Fruit fly (Drosophila melanogaster) whole organism, embryonic: Measurements from ENCODE around the gene dlp.

Experiments used
- CG10209 ChIP-seq: fragments of 200-800 bp; sonication (Bioruptor generic); optimal IDR thresholded peaks from 3 replicates; lab custom pipeline; 2017; ENCODE audit warnings: missing biosample characterization, mild to moderate bottlenecking, missing genetic modification characterization, missing genetic modification reagents
- CG10462 ChIP-seq: fragments of 200-800 bp; sonication (Bioruptor generic); optimal IDR thresholded peaks from 2 replicates; lab custom pipeline; 2016; ENCODE audit warnings: missing biosample characterization, missing genetic modification characterization
- CG12236 ChIP-seq: fragments of 200-800 bp; sonication (Bioruptor generic); optimal IDR thresholded peaks from 2 replicates; lab custom pipeline; 2016; ENCODE audit warnings: missing biosample characterization, missing genetic modification characterization
- CG14441 ChIP-seq: fragments of 200-800 bp; sonication (Bioruptor generic); IDR thresholded peaks from 2 replicates; pipeline ENCODE4 v1.3.6; 2022; ENCODE audit warnings: missing biosample characterization, missing genetic modification characterization
- CG14667 ChIP-seq: fragments of 200-800 bp; sonication (Bioruptor generic); IDR thresholded peaks from 2 replicates; pipeline ENCODE4 v1.3.6; 2022; ENCODE audit warnings: missing biosample characterization, missing genetic modification characterization
- CG14710 ChIP-seq: fragments of 200-800 bp; sonication (Bioruptor generic); optimal IDR thresholded peaks from 3 replicates; lab custom pipeline; 2019; ENCODE audit warnings: missing biosample characterization, mild to moderate bottlenecking, missing genetic modification characterization, moderate library complexity
- CG15601 ChIP-seq: fragments of 200-800 bp; sonication (Bioruptor generic); optimal IDR thresholded peaks from 3 replicates; lab custom pipeline; 2019; ENCODE audit warnings: missing biosample characterization, mild to moderate bottlenecking, missing genetic modification characterization, moderate library complexity
- CG16813 ChIP-seq: fragments of 200-800 bp; sonication (Bioruptor generic); IDR thresholded peaks from 3 replicates; pipeline ENCODE4 v1.3.6; 2022; ENCODE audit warnings: missing biosample characterization, missing genetic modification characterization; ENCODE audit not compliant: partially characterized antibody
- CG17568 ChIP-seq: fragments of 200-800 bp; sonication (Bioruptor generic); optimal IDR thresholded peaks from 2 replicates; lab custom pipeline; 2018; ENCODE audit warnings: missing biosample characterization, mild to moderate bottlenecking, missing genetic modification characterization, moderate library complexity
- CG2129 ChIP-seq: fragments of 200-800 bp; sonication (Bioruptor generic); IDR thresholded peaks from 2 replicates; pipeline ENCODE4 v1.3.6; 2022; ENCODE audit warnings: missing biosample characterization, missing genetic modification characterization; ENCODE audit not compliant: partially characterized antibody
- CG2875 ChIP-seq: fragments of 200-800 bp; sonication (Bioruptor generic); optimal IDR thresholded peaks from 2 replicates; lab custom pipeline; 2017; ENCODE audit warnings: missing biosample characterization, mild to moderate bottlenecking, missing genetic modification characterization, missing genetic modification reagents
- CG32767 ChIP-seq: fragments of 200-800 bp; sonication (Bioruptor generic); IDR thresholded peaks from 2 replicates; pipeline ENCODE4 v1.3.6; 2022; ENCODE audit warnings: missing biosample characterization, missing genetic modification characterization
- CG3995 ChIP-seq: fragments of 200-800 bp; sonication (Bioruptor generic); optimal IDR thresholded peaks from 3 replicates; lab custom pipeline; 2016; ENCODE audit warnings: missing biosample characterization, missing genetic modification characterization
- CG4424 ChIP-seq: fragments of 200-800 bp; sonication (Bioruptor generic); optimal IDR thresholded peaks from 3 replicates; lab custom pipeline; 2016; ENCODE audit warnings: missing biosample characterization, missing genetic modification characterization
- CG8089 ChIP-seq: fragments of 200-800 bp; sonication (Bioruptor generic); optimal IDR thresholded peaks from 3 replicates; lab custom pipeline; 2016; ENCODE audit warnings: missing biosample characterization, missing genetic modification characterization
- CG8924 ChIP-seq: fragments of 200-800 bp; optimal IDR thresholded peaks from 3 replicates; lab custom pipeline; 2019; ENCODE audit warnings: missing biosample characterization, mild to moderate bottlenecking, missing genetic modification characterization, moderate library complexity
- Deaf1 ChIP-seq: fragments of 200-800 bp; optimal IDR thresholded peaks from 3 replicates; lab custom pipeline; 2019; ENCODE audit warnings: missing biosample characterization, mild to moderate bottlenecking, missing genetic modification characterization, moderate library complexity
- Dek ChIP-seq: fragments of 200-800 bp; sonication (Bioruptor generic); optimal IDR thresholded peaks from 3 replicates; lab custom pipeline; 2019; ENCODE audit warnings: missing biosample characterization, mild to moderate bottlenecking, missing genetic modification characterization, moderate library complexity
- Fer3 ChIP-seq: fragments of 200-800 bp; sonication (Bioruptor generic); optimal IDR thresholded peaks from 2 replicates; lab custom pipeline; 2018; ENCODE audit warnings: missing biosample characterization, mild to moderate bottlenecking, missing genetic modification characterization, moderate library complexity
- Lim3 ChIP-seq: fragments of 200-800 bp; sonication (Bioruptor generic); IDR thresholded peaks from 2 replicates; pipeline ENCODE4 v1.3.6; 2022; ENCODE audit warnings: missing biosample characterization, missing genetic modification characterization
- NK7.1 ChIP-seq: fragments of 200-800 bp; sonication (Bioruptor generic); optimal IDR thresholded peaks from 3 replicates; lab custom pipeline; 2016; ENCODE audit warnings: missing biosample characterization, missing genetic modification characterization
- Ravus ChIP-seq: fragments of 200-800 bp; sonication (Bioruptor generic); IDR thresholded peaks from 2 replicates; pipeline ENCODE4 v1.3.6; 2022; ENCODE audit warnings: missing biosample characterization, missing genetic modification characterization
- Rx ChIP-seq: fragments of 200-800 bp; sonication (Bioruptor generic); IDR thresholded peaks from 2 replicates; pipeline ENCODE4 v1.3.6; 2022; ENCODE audit warnings: missing biosample characterization, missing genetic modification characterization
- Ssrp ChIP-seq: fragments of 200-800 bp; sonication (Bioruptor generic); optimal IDR thresholded peaks from 2 replicates; lab custom pipeline; 2018; ENCODE audit warnings: missing biosample characterization, mild to moderate bottlenecking, missing genetic modification characterization, moderate library complexity
- Usf ChIP-seq: fragments of 200-800 bp; sonication (Bioruptor generic); optimal IDR thresholded peaks from 2 replicates; lab custom pipeline; 2017; ENCODE audit warnings: missing genotype, missing biosample characterization, missing genetic modification characterization
- ab ChIP-seq: fragments of 200-800 bp; sonication (Bioruptor generic); optimal IDR thresholded peaks from 2 replicates; lab custom pipeline; 2016; ENCODE audit warnings: missing biosample characterization, missing genetic modification characterization
- abd-A ChIP-seq: fragments of 200-800 bp; sonication (Bioruptor generic); optimal IDR thresholded peaks from 3 replicates; lab custom pipeline; 2019; ENCODE audit warnings: missing biosample characterization, mild to moderate bottlenecking, missing genetic modification characterization, moderate library complexity
- ash1 ChIP-seq: fragments of 200-800 bp; sonication (Bioruptor generic); optimal IDR thresholded peaks from 2 replicates; lab custom pipeline; 2018; ENCODE audit warnings: missing biosample characterization, mild to moderate bottlenecking, missing genetic modification characterization
- bab2 ChIP-seq: fragments of 200-800 bp; sonication (Bioruptor generic); optimal IDR thresholded peaks from 2 replicates; lab custom pipeline; 2016; ENCODE audit warnings: missing biosample characterization, missing genetic modification characterization
- br ChIP-seq: fragments of >200 bp; optimal IDR thresholded peaks from 2 replicates; lab custom pipeline; 2017
- cad ChIP-seq: fragments of >200 bp; optimal IDR thresholded peaks from 2 replicates; lab custom pipeline; 2017; ENCODE audit warnings: missing biosample characterization, missing genetic modification characterization
- chif ChIP-seq, 2 experiments: fragments of 200-800 bp; sonication (Bioruptor generic); optimal IDR thresholded peaks; 3 replicates each; lab custom pipeline; 2016; ENCODE audit warnings: missing biosample characterization in 2 of 2, missing genetic modification characterization in 2 of 2
- crol ChIP-seq: fragments of 200-800 bp; sonication (Bioruptor generic); IDR thresholded peaks from 2 replicates; pipeline ENCODE4 v1.3.6; 2022; ENCODE audit warnings: missing biosample characterization, missing genetic modification characterization
- crp ChIP-seq, 2 experiments: fragments of 200-800 bp; sonication (Bioruptor generic); optimal IDR thresholded peaks; 2 replicates in 1 of 2; 3 replicates in 1 of 2; lab custom pipeline; 2017; ENCODE audit warnings: missing biosample characterization in 2 of 2, missing genetic modification characterization in 2 of 2, mild to moderate bottlenecking in 1 of 2, moderate library complexity in 1 of 2
- grn ChIP-seq: fragments of 200-800 bp; sonication (Bioruptor generic); optimal IDR thresholded peaks from 3 replicates; lab custom pipeline; 2017; ENCODE audit warnings: missing biosample characterization, missing genetic modification characterization
- gt ChIP-seq: fragments of 200-800 bp; sonication (Bioruptor generic); IDR thresholded peaks from 2 replicates; pipeline ENCODE4 v1.3.6; 2022; ENCODE audit warnings: missing biosample characterization, missing genetic modification characterization
- kni ChIP-seq: fragments of 200-800 bp; sonication (Bioruptor generic); optimal IDR thresholded peaks from 3 replicates; lab custom pipeline; 2017; ENCODE audit warnings: mild to moderate bottlenecking, missing biosample characterization, missing genetic modification reagents, missing genetic modification characterization
- nau ChIP-seq: fragments of 200-800 bp; sonication (Bioruptor generic); optimal IDR thresholded peaks from 3 replicates; lab custom pipeline; 2017; ENCODE audit warnings: missing biosample characterization, mild to moderate bottlenecking, missing genetic modification characterization, missing genetic modification reagents
- odd ChIP-seq: fragments of 200-800 bp; sonication (Bioruptor generic); optimal IDR thresholded peaks from 2 replicates; lab custom pipeline; 2017; ENCODE audit warnings: missing biosample characterization, mild to moderate bottlenecking, missing genetic modification characterization
- pzg ChIP-seq: fragments of 200-800 bp; sonication (Bioruptor generic); optimal IDR thresholded peaks from 3 replicates; lab custom pipeline; 2018; ENCODE audit warnings: missing biosample characterization, mild to moderate bottlenecking, missing genetic modification characterization, moderate library complexity
- sc ChIP-seq, 3 experiments: fragments of >200 bp in 2 of 3; fragments of 200-800 bp in 1 of 3; sonication (Bioruptor generic) in 1 of 3; optimal IDR thresholded peaks; 2 replicates in 2 of 3; 3 replicates in 1 of 3; lab custom pipeline; 2017; ENCODE audit warnings: mild to moderate bottlenecking in 1 of 3, missing biosample characterization in 1 of 3, missing genetic modification characterization in 1 of 3, missing genetic modification reagents in 1 of 3
- seq ChIP-seq: fragments of 200-800 bp; sonication (Bioruptor generic); IDR thresholded peaks from 2 replicates; pipeline ENCODE4 v1.3.6; 2022; ENCODE audit warnings: missing biosample characterization, missing genetic modification characterization
- sqz ChIP-seq: fragments of 200-800 bp; sonication (Bioruptor generic); optimal IDR thresholded peaks from 3 replicates; lab custom pipeline; 2018; ENCODE audit warnings: missing biosample characterization, mild to moderate bottlenecking, missing genetic modification characterization
- trh ChIP-seq: fragments of 200-800 bp; sonication (Bioruptor generic); optimal IDR thresholded peaks from 2 replicates; lab custom pipeline; 2016; ENCODE audit warnings: missing biosample characterization, missing genetic modification characterization
- vvl ChIP-seq: fragments of 200-800 bp; sonication (Bioruptor generic); IDR thresholded peaks from 2 replicates; pipeline ENCODE4 v1.3.6; 2022; ENCODE audit warnings: missing biosample characterization, missing genetic modification characterization
- zen2 ChIP-seq: fragments of 200-800 bp; sonication (Bioruptor generic); IDR thresholded peaks from 3 replicates; pipeline ENCODE4 v1.3.6; 2022; ENCODE audit warnings: missing biosample characterization, missing genetic modification characterization; ENCODE audit not compliant: partially characterized antibody

Gene dlp

dm6 chr3L:14659954-14660907 lies 27.8 kb downstream of the dlp start (continued):
- no peak for TF ChIP-seq CG3995 (GFP tag; lab: Kevin White, UChicago)
- TF ChIP-seq CG4424 (GFP tag; lab: Kevin White, UChicago), result no peak
- TF ChIP-seq abd-A (tag; lab: Kevin White, UChicago), result peak; percentile 66
- no peak for TF ChIP-seq Usf
- TF ChIP-seq CG8924 (tag; lab: Kevin White, UChicago), result no peak
- peak; percentile 24; the same call in 1 of the 2 replicates for TF ChIP-seq seq (GFP tag; lab: Robert Waterston, UW)
- peak; percentile 74; the same call in 1 of the 2 replicates for TF ChIP-seq vvl (GFP tag; lab: Robert Waterston, UW)
- no peak for TF ChIP-seq CG10462 (GFP tag; lab: Kevin White, UChicago)
- no peak; the same call in 1 of the 2 replicates for TF ChIP-seq crol (GFP tag; lab: Robert Waterston, UW)
- TF ChIP-seq NK7.1 (GFP tag; lab: Kevin White, UChicago), result no peak
- no peak for TF ChIP-seq CG12236 (GFP tag; lab: Kevin White, UChicago)
- TF ChIP-seq gt, result no peak
- TF ChIP-seq CG14667, result no peak
- TF ChIP-seq ab (GFP tag; lab: Kevin White, UChicago), result no peak
- TF ChIP-seq Dek (tag; lab: Kevin White, UChicago), result no peak
- TF ChIP-seq CG2129, result no peak
- no peak for TF ChIP-seq odd (GFP tag; lab: Kevin White, UChicago)
- TF ChIP-seq grn (GFP tag; lab: Kevin White, UChicago), result no peak
- no peak for TF ChIP-seq nau (GFP tag; lab: Kevin White, UChicago)
- TF ChIP-seq kni (GFP tag; lab: Kevin White, UChicago), result peak; percentile 7
- no peak for TF ChIP-seq sc (optimal IDR thresholded peaks at IDR 0.05; lab: Kevin White, UChicago)
- TF ChIP-seq sc (GFP tag; optimal IDR thresholded peaks at IDR 0.05; lab: Kevin White, UChicago), result peak; percentile 3
- no peak for TF ChIP-seq Lim3 (GFP tag; lab: Robert Waterston, UW)
- TF ChIP-seq CG14441 (GFP tag; lab: Robert Waterston, UW), result no peak
- TF ChIP-seq Ssrp (tag; lab: Kevin White, UChicago), result no peak
- no peak for TF ChIP-seq pzg (GFP tag; lab: Kevin White, UChicago)
- TF ChIP-seq zen2 (GFP tag; lab: Robert Waterston, UW), result no peak
- no peak for TF ChIP-seq CG8089 (GFP tag; lab: Kevin White, UChicago)

- TF ChIP-seq CG2129, result no peak
- TF ChIP-seq CG16813 (GFP tag; lab: Robert Waterston, UW), result no peak
- peak; percentile 23 for TF ChIP-seq Deaf1 (tag; lab: Kevin White, UChicago)
- no peak for TF ChIP-seq cad
- TF ChIP-seq bab2 (GFP tag; lab: Kevin White, UChicago), result peak; percentile 84
- peak; percentile 76 for TF ChIP-seq NK7.1 (GFP tag; lab: Kevin White, UChicago)
- peak; percentile 80 for TF ChIP-seq sqz (GFP tag; lab: Kevin White, UChicago)
- peak; percentile 59 for TF ChIP-seq Ravus (GFP tag; lab: Robert Waterston, UW)
- no peak for TF ChIP-seq trh (GFP tag; lab: Kevin White, UChicago)
- peak; percentile 72 for TF ChIP-seq CG14710
- TF ChIP-seq chif (GFP tag; optimal IDR thresholded peaks at IDR 0.05; lab: Kevin White, UChicago), result peak; percentile 71 to 79
- peak; percentile 67 for TF ChIP-seq CG2875 (GFP tag; lab: Kevin White, UChicago)
- TF ChIP-seq CG32767, result peak; percentile 75; the same call in 1 of the 2 replicates
- TF ChIP-seq Rx (GFP tag; lab: Robert Waterston, UW), result peak; percentile 78
- TF ChIP-seq crp (GFP tag; optimal IDR thresholded peaks at IDR 0.05; lab: Kevin White, UChicago), result peak in 1 of 2 experiments; percentile 34
- TF ChIP-seq CG10209 (GFP tag; lab: Kevin White, UChicago), result peak; percentile 82
- no peak for TF ChIP-seq ash1
- TF ChIP-seq Fer3 (tag; lab: Kevin White, UChicago), result peak; percentile 77
- TF ChIP-seq br (lab: Kevin White, UChicago), result no peak
- TF ChIP-seq CG17568 (GFP tag; lab: Kevin White, UChicago), result peak; percentile 65
- peak; percentile 79 for TF ChIP-seq CG15601 (tag; lab: Kevin White, UChicago)
These were observed 29.3 kb downstream of the dlp start for dm6 chr3L:14661567-14662258.
